Worm (Caenorhabditis elegans) whole organism, L3 larva: Measurements from ENCODE around the gene F07C4.11.

ENCODE experiments used
- ama-1 ChIP-seq: fragments of 150-350 bp; optimal IDR thresholded peaks from 2 replicates; lab custom pipeline; 2018
- daf-12 ChIP-seq: fragments of 150-350 bp; optimal IDR thresholded peaks from 2 replicates; lab custom pipeline; 2014; ENCODE audit warnings: missing biosample characterization, missing genetic modification reagents, missing genetic modification characterization
- elt-2 ChIP-seq: sonication (generic microtip); optimal IDR thresholded peaks from 2 replicates; lab custom pipeline; 2016; ENCODE audit warnings: missing genetic modification reagents, mild to moderate bottlenecking, missing genetic modification characterization, missing compliant biosample characterization
- eor-1 ChIP-seq, 2 experiments: fragments of 150-350 bp; optimal IDR thresholded peaks; 2 replicates each; lab custom pipeline; 2014 to 2018; ENCODE audit warnings: missing biosample characterization in 2 of 2, missing genetic modification characterization in 2 of 2
- lin-15B ChIP-seq: fragments of 150-350 bp; optimal IDR thresholded peaks from 2 replicates; lab custom pipeline; 2014; ENCODE audit warnings: missing biosample characterization, missing genetic modification characterization
- nhr-12 ChIP-seq: fragments of 150-350 bp; optimal IDR thresholded peaks from 2 replicates; lab custom pipeline; 2014; ENCODE audit warnings: missing biosample characterization, missing genetic modification characterization
- nhr-43 ChIP-seq: sonication (generic microtip); optimal IDR thresholded peaks from 2 replicates; lab custom pipeline; 2016; ENCODE audit warnings: mild to moderate bottlenecking, missing genetic modification characterization, missing compliant biosample characterization; ENCODE audit not compliant: poor library complexity, severe bottlenecking
- nhr-76 ChIP-seq: fragments of 150-350 bp; sonication (generic microtip); optimal IDR thresholded peaks from 5 replicates; lab custom pipeline; 2014; ENCODE audit warnings: missing biosample characterization, missing genetic modification characterization
- pha-4 ChIP-seq: fragments of 150-350 bp; optimal IDR thresholded peaks from 2 replicates; lab custom pipeline; 2014; ENCODE audit warnings: missing biosample characterization, missing genetic modification reagents, missing genetic modification characterization
- snpc-4 ChIP-seq: fragments of 150-350 bp; optimal IDR thresholded peaks from 2 replicates; lab custom pipeline; 2014; ENCODE audit warnings: missing biosample characterization, missing genetic modification characterization
- ztf-11 ChIP-seq: fragments of 150-350 bp; optimal IDR thresholded peaks from 2 replicates; lab custom pipeline; 2014; ENCODE audit warnings: missing biosample characterization, missing genetic modification characterization
- ztf-4 ChIP-seq: fragments of 150-350 bp; optimal IDR thresholded peaks from 2 replicates; lab custom pipeline; 2014; ENCODE audit warnings: missing biosample characterization, missing genetic modification characterization

- TF ChIP-seq ama-1 (lab: Kevin White, UChicago) (no peak), snpc-4 (tag; lab: Kevin White, UChicago) (no peak), daf-12 (tag; lab: Kevin White, UChicago) (no peak), pha-4 (tag; lab: Kevin White, UChicago) (no peak), nhr-76 (tag; lab: Kevin White, UChicago) (no peak), ztf-11 (no peak), ztf-4 (tag; lab: Kevin White, UChicago) (no peak), nhr-12 (tag; lab: Kevin White, UChicago) (no peak), lin-15B (tag; lab: Kevin White, UChicago) (no peak), eor-1 (tag; optimal IDR thresholded peaks at IDR 0.05; lab: Kevin White, UChicago) (no peak), elt-2 (tag; lab: Kevin White, UChicago) (no peak), nhr-43 (tag; lab: Kevin White, UChicago) (no peak)
Observed at ce11 chrV:7653567-7653966, 10.3 kb upstream of the F07C4.11 start, which contains the start of gene srh-200.
